Fruit fly (Drosophila melanogaster) whole organism, embryonic: ENCODE measurements around the gene Reg-2.

Experiments used
- Abd-B ChIP-seq: fragments of 200-800 bp; sonication (Bioruptor generic); optimal IDR thresholded peaks from 2 replicates; lab custom pipeline; 2018; ENCODE audit warnings: missing biosample characterization, mild to moderate bottlenecking, missing genetic modification characterization, moderate library complexity
- C15 ChIP-seq: fragments of 200-800 bp; sonication (Bioruptor generic); IDR thresholded peaks from 3 replicates; pipeline ENCODE4 v1.3.6; 2022; ENCODE audit warnings: missing biosample characterization, missing genetic modification characterization
- CG1024 ChIP-seq: fragments of 200-800 bp; sonication (Bioruptor generic); IDR thresholded peaks from 2 replicates; pipeline ENCODE4 v1.3.6; 2022; ENCODE audit warnings: missing biosample characterization, missing genetic modification characterization
- CG10321 ChIP-seq: fragments of 200-800 bp; sonication (Bioruptor generic); IDR thresholded peaks from 2 replicates; pipeline ENCODE4 v1.3.6; 2022; ENCODE audit warnings: missing biosample characterization, missing genetic modification characterization
- CG10959 ChIP-seq: fragments of 200-800 bp; sonication (Bioruptor generic); IDR thresholded peaks from 2 replicates; pipeline ENCODE4 v1.3.6; 2022; ENCODE audit warnings: missing biosample characterization, missing genetic modification characterization
- CG12236 ChIP-seq: fragments of 200-800 bp; sonication (Bioruptor generic); optimal IDR thresholded peaks from 2 replicates; lab custom pipeline; 2016; ENCODE audit warnings: missing biosample characterization, missing genetic modification characterization
- CG14965 ChIP-seq: fragments of 200-800 bp; sonication (Bioruptor generic); optimal IDR thresholded peaks from 2 replicates; lab custom pipeline; 2016; ENCODE audit warnings: missing biosample characterization, missing genetic modification characterization, borderline replicate concordance
- CG1529 ChIP-seq: fragments of 200-800 bp; sonication (Bioruptor generic); optimal IDR thresholded peaks from 3 replicates; lab custom pipeline; 2018; ENCODE audit warnings: missing biosample characterization, missing genetic modification characterization
- CG1647 ChIP-seq: fragments of 200-800 bp; sonication (Bioruptor generic); optimal IDR thresholded peaks from 3 replicates; lab custom pipeline; 2016; ENCODE audit warnings: missing biosample characterization, missing genetic modification characterization
- CG16779 ChIP-seq: fragments of 200-800 bp; sonication (Bioruptor generic); IDR thresholded peaks from 2 replicates; pipeline ENCODE4 v1.3.6; 2022; ENCODE audit warnings: missing biosample characterization, missing genetic modification characterization
- CG17385 ChIP-seq: fragments of 200-800 bp; sonication (Bioruptor generic); optimal IDR thresholded peaks from 3 replicates; lab custom pipeline; 2018; ENCODE audit warnings: missing biosample characterization, mild to moderate bottlenecking, missing genetic modification characterization
- CG17912 ChIP-seq: fragments of 200-800 bp; sonication (Bioruptor generic); optimal IDR thresholded peaks from 2 replicates; lab custom pipeline; 2018; ENCODE audit warnings: missing biosample characterization, mild to moderate bottlenecking, missing genetic modification characterization
- CG18262 ChIP-seq: fragments of 200-800 bp; optimal IDR thresholded peaks from 3 replicates; lab custom pipeline; 2019; ENCODE audit warnings: missing biosample characterization, mild to moderate bottlenecking, missing genetic modification characterization, moderate library complexity
- CG32772 ChIP-seq: fragments of 200-800 bp; sonication (Bioruptor generic); IDR thresholded peaks from 2 replicates; pipeline ENCODE4 v1.3.6; 2022; ENCODE audit warnings: missing biosample characterization, missing genetic modification characterization
- CG33557 ChIP-seq: fragments of 200-800 bp; sonication (Bioruptor generic); optimal IDR thresholded peaks from 2 replicates; lab custom pipeline; 2019; ENCODE audit warnings: missing biosample characterization, mild to moderate bottlenecking, missing genetic modification characterization, moderate library complexity
- CG7357 ChIP-seq: fragments of 200-800 bp; sonication (Bioruptor generic); IDR thresholded peaks from 3 replicates; pipeline ENCODE4 v1.3.6; 2022; ENCODE audit warnings: missing biosample characterization, missing genetic modification characterization
- CG8281 ChIP-seq: fragments of 200-800 bp; sonication (Bioruptor generic); optimal IDR thresholded peaks from 2 replicates; lab custom pipeline; 2018; ENCODE audit warnings: missing biosample characterization, mild to moderate bottlenecking, missing genetic modification characterization, moderate library complexity
- CG8765 ChIP-seq: fragments of 200-800 bp; sonication (Bioruptor generic); IDR thresholded peaks from 2 replicates; pipeline ENCODE4 v1.3.6; 2022; ENCODE audit warnings: missing biosample characterization, missing genetic modification characterization
- CTCF ChIP-seq: fragments of 200-800 bp; sonication (Bioruptor generic); optimal IDR thresholded peaks from 2 replicates; lab custom pipeline; 2017; ENCODE audit warnings: missing biosample characterization, mild to moderate bottlenecking, missing genetic modification characterization, moderate library complexity
- CrebB ChIP-seq: fragments of 200-800 bp; sonication (Bioruptor generic); optimal IDR thresholded peaks from 3 replicates; lab custom pipeline; 2018; ENCODE audit warnings: missing biosample characterization, mild to moderate bottlenecking, missing genetic modification characterization
- Ets65A ChIP-seq: fragments of 200-800 bp; sonication (Bioruptor generic); peaks from one replicate; lab custom pipeline; 2016; ENCODE audit warnings: missing biosample characterization, missing genetic modification characterization
- Hey ChIP-seq: fragments of 200-800 bp; sonication (Bioruptor generic); optimal IDR thresholded peaks from 3 replicates; lab custom pipeline; 2018; ENCODE audit warnings: missing biosample characterization, mild to moderate bottlenecking, missing genetic modification characterization
- Hr39 ChIP-seq: fragments of >200 bp; optimal IDR thresholded peaks from 2 replicates; lab custom pipeline; 2017
- Lim3 ChIP-seq: fragments of 200-800 bp; sonication (Bioruptor generic); IDR thresholded peaks from 2 replicates; pipeline ENCODE4 v1.3.6; 2022; ENCODE audit warnings: missing biosample characterization, missing genetic modification characterization
- Opbp ChIP-seq: fragments of 200-800 bp; sonication (Bioruptor generic); IDR thresholded peaks from 3 replicates; pipeline ENCODE4 v1.3.6; 2022; ENCODE audit warnings: missing biosample characterization, missing genetic modification characterization; ENCODE audit not compliant: partially characterized antibody
- Ptx1 ChIP-seq: fragments of 200-800 bp; sonication (Bioruptor generic); IDR thresholded peaks from 2 replicates; pipeline ENCODE4 v1.3.6; 2022; ENCODE audit warnings: missing biosample characterization, missing genetic modification characterization
- Ravus ChIP-seq: fragments of 200-800 bp; sonication (Bioruptor generic); IDR thresholded peaks from 2 replicates; pipeline ENCODE4 v1.3.6; 2022; ENCODE audit warnings: missing biosample characterization, missing genetic modification characterization
- Sry-δ ChIP-seq: fragments of 200-800 bp; sonication (Bioruptor generic); optimal IDR thresholded peaks from 2 replicates; lab custom pipeline; 2016; ENCODE audit warnings: missing biosample characterization, missing genetic modification characterization
- al ChIP-seq: fragments of 200-800 bp; sonication (Bioruptor generic); IDR thresholded peaks from 2 replicates; pipeline ENCODE4 v1.3.6; 2022; ENCODE audit warnings: missing biosample characterization, missing genetic modification characterization
- ap ChIP-seq: fragments of 200-800 bp; sonication (Bioruptor generic); IDR thresholded peaks from 2 replicates; pipeline ENCODE4 v1.3.6; 2022; ENCODE audit warnings: missing biosample characterization, missing genetic modification characterization
- az2 ChIP-seq: fragments of 200-800 bp; sonication (Bioruptor generic); optimal IDR thresholded peaks from 3 replicates; lab custom pipeline; 2016; ENCODE audit warnings: missing biosample characterization, missing genetic modification characterization
- bigmax ChIP-seq: fragments of 200-800 bp; sonication (Bioruptor generic); optimal IDR thresholded peaks from 2 replicates; lab custom pipeline; 2018; ENCODE audit warnings: missing biosample characterization, mild to moderate bottlenecking, missing genetic modification characterization
- btn ChIP-seq: fragments of 200-800 bp; sonication (Bioruptor generic); optimal IDR thresholded peaks from 2 replicates; lab custom pipeline; 2016; ENCODE audit warnings: missing biosample characterization, missing genetic modification characterization
- croc ChIP-seq: fragments of 200-800 bp; sonication (Bioruptor generic); conservative IDR thresholded peaks from 3 replicates; pipeline ENCODE4 v1.3.6; 2022; ENCODE audit warnings: missing biosample characterization, missing genetic modification characterization
- dan ChIP-seq: fragments of 200-800 bp; sonication (Bioruptor generic); IDR thresholded peaks from 2 replicates; pipeline ENCODE4 v1.3.6; 2022; ENCODE audit warnings: missing biosample characterization, missing genetic modification characterization
- emc ChIP-seq: fragments of 200-800 bp; sonication (Bioruptor generic); optimal IDR thresholded peaks from 2 replicates; lab custom pipeline; 2016; ENCODE audit warnings: missing biosample characterization, missing genetic modification characterization
- eyg ChIP-seq: fragments of 200-800 bp; sonication (Bioruptor generic); optimal IDR thresholded peaks from 3 replicates; lab custom pipeline; 2016; ENCODE audit warnings: missing biosample characterization, missing genetic modification characterization
- her ChIP-seq: fragments of 200-800 bp; sonication (Bioruptor generic); optimal IDR thresholded peaks from 2 replicates; lab custom pipeline; 2016; ENCODE audit warnings: missing biosample characterization, missing genetic modification characterization
- inv ChIP-seq: fragments of 200-800 bp; sonication (Bioruptor generic); IDR thresholded peaks from 2 replicates; pipeline ENCODE4 v1.3.6; 2022; ENCODE audit warnings: missing biosample characterization, missing genetic modification characterization; ENCODE audit not compliant: partially characterized antibody
- jigr1 ChIP-seq: fragments of 200-800 bp; sonication (Bioruptor generic); IDR thresholded peaks from 3 replicates; pipeline ENCODE4 v1.3.6; 2022; ENCODE audit warnings: missing biosample characterization, missing genetic modification characterization
- lab ChIP-seq: fragments of 200-800 bp; sonication (Bioruptor generic); optimal IDR thresholded peaks from 3 replicates; lab custom pipeline; 2017; ENCODE audit warnings: missing biosample characterization, missing genetic modification characterization, mild to moderate bottlenecking, moderate library complexity, missing genetic modification reagents
- lilli ChIP-seq: fragments of 200-800 bp; sonication (Bioruptor generic); optimal IDR thresholded peaks from 3 replicates; lab custom pipeline; 2016; ENCODE audit warnings: missing biosample characterization, missing genetic modification characterization
- nom ChIP-seq: fragments of 200-800 bp; sonication (Bioruptor generic); optimal IDR thresholded peaks from 2 replicates; lab custom pipeline; 2017; ENCODE audit warnings: missing biosample characterization, missing genetic modification characterization, mild to moderate bottlenecking, moderate library complexity, missing genetic modification reagents
- pfk ChIP-seq: fragments of 200-800 bp; sonication (Bioruptor generic); optimal IDR thresholded peaks from 2 replicates; lab custom pipeline; 2018; ENCODE audit warnings: missing biosample characterization, mild to moderate bottlenecking, missing genetic modification characterization, moderate library complexity
- ranshi ChIP-seq: fragments of 200-800 bp; sonication (Bioruptor generic); IDR thresholded peaks from 2 replicates; pipeline ENCODE4 v1.3.6; 2022; ENCODE audit warnings: missing biosample characterization, missing genetic modification characterization
- run ChIP-seq: fragments of 200-800 bp; sonication (Bioruptor generic); optimal IDR thresholded peaks from 3 replicates; lab custom pipeline; 2018; ENCODE audit warnings: missing biosample characterization, mild to moderate bottlenecking, missing genetic modification characterization
- seq ChIP-seq: fragments of 200-800 bp; sonication (Bioruptor generic); IDR thresholded peaks from 2 replicates; pipeline ENCODE4 v1.3.6; 2022; ENCODE audit warnings: missing biosample characterization, missing genetic modification characterization
- slbo ChIP-seq: fragments of 200-800 bp; sonication (Bioruptor generic); IDR thresholded peaks from 2 replicates; pipeline ENCODE4 v1.3.6; 2022; ENCODE audit warnings: missing biosample characterization, missing genetic modification characterization
- twi ChIP-seq: fragments of 200-800 bp; optimal IDR thresholded peaks from 2 replicates; lab custom pipeline; 2019; ENCODE audit warnings: missing biosample characterization, mild to moderate bottlenecking, missing genetic modification characterization, moderate library complexity
- unc-4 ChIP-seq: fragments of 200-800 bp; sonication (Bioruptor generic); IDR thresholded peaks from 2 replicates; pipeline ENCODE4 v1.3.6; 2022; ENCODE audit warnings: missing biosample characterization, missing genetic modification characterization; ENCODE audit not compliant: partially characterized antibody
- zen2 ChIP-seq: fragments of 200-800 bp; sonication (Bioruptor generic); IDR thresholded peaks from 3 replicates; pipeline ENCODE4 v1.3.6; 2022; ENCODE audit warnings: missing biosample characterization, missing genetic modification characterization; ENCODE audit not compliant: partially characterized antibody

Reg-2 gene

DNA sequence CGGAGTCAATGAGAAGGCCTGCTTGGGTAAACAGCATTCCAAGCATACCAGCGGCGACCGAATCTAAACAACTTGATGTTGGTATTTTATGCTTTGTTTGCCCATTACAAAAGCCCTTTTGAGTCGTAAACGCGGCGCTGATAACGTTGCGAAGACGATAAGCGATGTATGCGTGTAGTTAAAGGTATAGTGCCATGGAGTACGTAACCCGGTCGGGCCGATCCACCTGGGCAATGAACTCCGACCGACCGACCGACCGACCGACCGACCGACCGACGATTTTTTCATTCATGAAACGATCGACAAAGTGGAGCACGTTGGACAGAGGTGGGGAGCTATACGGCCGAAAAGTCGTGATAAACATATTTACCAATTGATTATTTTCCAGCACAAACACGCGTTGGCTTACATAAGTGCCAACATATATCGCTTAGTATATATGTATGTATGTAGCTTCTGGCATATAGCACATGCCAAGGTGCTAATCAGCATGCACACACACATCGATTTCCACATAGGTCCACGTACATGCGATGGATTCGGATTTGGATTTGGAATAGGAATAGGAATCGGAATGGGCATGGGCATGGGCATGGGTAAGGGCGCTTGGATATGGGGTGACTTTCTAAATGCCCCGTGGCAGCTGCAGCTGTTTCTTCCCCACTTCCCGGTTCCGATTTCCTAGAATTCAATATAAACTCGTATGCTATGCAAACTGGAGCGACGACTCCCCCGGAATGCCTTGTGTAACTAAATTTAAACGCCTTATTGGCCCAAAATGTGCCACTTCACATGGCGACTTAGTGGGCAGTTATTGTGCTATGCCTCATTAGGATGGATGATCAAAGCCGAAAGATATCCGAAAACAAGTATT is 36.7 kb upstream of the Reg-2 start (continued):
- TF ChIP-seq CG10959 (GFP tag; lab: Robert Waterston, UW): 0 out of 2 replicates have a peak, but pooled peaks have one; percentile 2
- no peak for TF ChIP-seq CG18262 (tag; lab: Kevin White, UChicago)
- no peak for TF ChIP-seq C15 (GFP tag; lab: Robert Waterston, UW)
- no peak for TF ChIP-seq lilli (GFP tag; lab: Kevin White, UChicago)
- TF ChIP-seq emc (GFP tag; lab: Kevin White, UChicago): no peak
- no peak for TF ChIP-seq eyg (GFP tag; lab: Kevin White, UChicago)
- no peak for TF ChIP-seq al (GFP tag; lab: Robert Waterston, UW)
- TF ChIP-seq dan (GFP tag; lab: Robert Waterston, UW): no peak
- no peak for TF ChIP-seq twi (tag; lab: Kevin White, UChicago)
- TF ChIP-seq Ravus (GFP tag; lab: Robert Waterston, UW): no peak
- TF ChIP-seq Opbp: no peak
- TF ChIP-seq CTCF (GFP tag; lab: Kevin White, UChicago): no peak
- no peak for TF ChIP-seq CG16779 (GFP tag; lab: Robert Waterston, UW)
- TF ChIP-seq CG1024 (GFP tag; lab: Robert Waterston, UW): no peak
- no peak for TF ChIP-seq CG1529 (GFP tag; lab: Kevin White, UChicago)
- TF ChIP-seq seq (GFP tag; lab: Robert Waterston, UW): peak; percentile 52; the same call in 1 of the 2 replicates
- no peak for TF ChIP-seq croc
- peak; percentile 22 for TF ChIP-seq CG14965
- no peak for TF ChIP-seq Sry-δ (GFP tag; lab: Kevin White, UChicago)
- TF ChIP-seq inv (GFP tag; lab: Robert Waterston, UW): no peak
- TF ChIP-seq CG7357: no peak
- no peak for TF ChIP-seq Hr39 (lab: Kevin White, UChicago)
- TF ChIP-seq CG10321: 0 out of 2 replicates have a peak, but pooled peaks have one; percentile 16
- 0 out of 2 replicates have a peak, but pooled peaks have one; percentile 1 for TF ChIP-seq Ptx1 (GFP tag; lab: Robert Waterston, UW)
- no peak for TF ChIP-seq run
- TF ChIP-seq CG33557 (GFP tag; lab: Kevin White, UChicago): no peak
- no peak for TF ChIP-seq Ets65A (GFP tag; lab: Kevin White, UChicago)
- TF ChIP-seq Lim3 (GFP tag; lab: Robert Waterston, UW): no peak
- no peak for TF ChIP-seq Abd-B (GFP tag; lab: Kevin White, UChicago)
- no peak for TF ChIP-seq bigmax (GFP tag; lab: Kevin White, UChicago)
- TF ChIP-seq ap (GFP tag; lab: Robert Waterston, UW): 0 out of 2 replicates have a peak, but pooled peaks have one; percentile 2

DNA sequence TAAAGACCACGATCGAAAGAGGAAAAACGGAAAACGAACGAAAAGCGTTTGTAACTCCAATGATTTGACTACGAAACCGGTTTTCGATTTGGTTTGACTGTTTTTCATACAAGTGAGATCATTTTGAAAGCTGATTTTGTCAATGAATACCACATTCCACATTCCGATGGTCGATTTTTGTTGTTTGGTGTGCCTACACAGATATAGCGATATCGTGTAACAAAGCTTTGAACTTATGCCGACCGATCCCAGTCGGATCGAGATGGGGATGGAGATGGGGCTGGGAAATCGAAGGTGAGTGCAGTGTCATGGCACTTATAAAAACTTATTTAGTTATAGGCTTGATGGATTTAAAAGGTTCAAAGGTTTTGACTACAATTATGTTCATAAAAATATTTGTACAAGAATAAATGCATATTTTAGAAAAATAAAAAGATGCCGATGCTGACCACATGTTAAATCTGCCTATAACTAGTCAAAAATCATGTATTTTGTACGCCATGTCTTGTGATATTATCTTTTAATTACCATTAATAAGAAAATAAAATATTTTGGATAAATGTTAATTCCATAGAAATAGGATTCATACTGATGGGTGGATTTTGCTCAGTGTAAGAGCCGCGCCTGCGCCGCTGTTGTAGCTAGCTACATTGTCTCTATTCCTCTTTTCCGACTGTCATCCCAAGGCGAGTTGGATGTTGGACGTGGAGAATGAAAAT is 35.9 kb upstream of the Reg-2 start:
- peak; percentile 60 for TF ChIP-seq az2 (GFP tag; lab: Kevin White, UChicago)
- TF ChIP-seq CrebB (tag; lab: Kevin White, UChicago): no peak
- no peak for TF ChIP-seq nom (GFP tag; lab: Kevin White, UChicago)
- no peak for TF ChIP-seq unc-4 (GFP tag; lab: Robert Waterston, UW)
- no peak for TF ChIP-seq ranshi (GFP tag; lab: Robert Waterston, UW)
- TF ChIP-seq zen2 (GFP tag; lab: Robert Waterston, UW): no peak
- no peak for TF ChIP-seq CG17912
- TF ChIP-seq CG17385 (GFP tag; lab: Kevin White, UChicago): peak; percentile 65
- TF ChIP-seq btn: no peak
- no peak for TF ChIP-seq CG12236 (GFP tag; lab: Kevin White, UChicago)
- no peak for TF ChIP-seq jigr1 (GFP tag; lab: Robert Waterston, UW)
- no peak for TF ChIP-seq CG1647 (GFP tag; lab: Kevin White, UChicago)
- no peak for TF ChIP-seq lab (GFP tag; lab: Kevin White, UChicago)
- TF ChIP-seq CG32772: no peak
- TF ChIP-seq slbo (GFP tag; lab: Robert Waterston, UW): peak; percentile 38
- TF ChIP-seq CG8765 (GFP tag; lab: Robert Waterston, UW): no peak
- TF ChIP-seq pfk (GFP tag; lab: Kevin White, UChicago): no peak
- peak; percentile 2 for TF ChIP-seq CG8281 (tag; lab: Kevin White, UChicago)
- TF ChIP-seq Hey (tag; lab: Kevin White, UChicago): no peak
- no peak for TF ChIP-seq her
